Worm (Caenorhabditis elegans): ENCODE data around the gene R07E4.1.

Gene R07E4.1

ce11 chrX:5958815-5959214, at the start of gene R07E4.1:
TSS of gene R07E4.1 (plus strand) at chrX:5959115.
- no peak for TF ChIP-seq skn-1 (tag; optimal IDR thresholded peaks at IDR 0.05)
- no peak for TF ChIP-seq pha-4 (tag; optimal IDR thresholded peaks at IDR 0.05)
- TF ChIP-seq sea-2 (GFP tag; optimal IDR thresholded peaks at IDR 0.05), result no peak
- no peak for TF ChIP-seq ztf-11 (tag; optimal IDR thresholded peaks at IDR 0.05)
- no peak for TF ChIP-seq nhr-12 (tag; optimal IDR thresholded peaks at IDR 0.05)

- TF ChIP-seq nhr-12 (tag; optimal IDR thresholded peaks at IDR 0.05) (no peak), unc-62 (GFP tag; optimal IDR thresholded peaks at IDR 0.05) (no peak), nhr-76 (tag; optimal IDR thresholded peaks at IDR 0.05) (no peak), nfya-1 (tag; optimal IDR thresholded peaks at IDR 0.05; ENCODE audit: insufficient read depth) (no peak), elt-3 (tag; optimal IDR thresholded peaks at IDR 0.05) (no peak)
Measured at ce11 chrX:5917284-5917683, 41.6 kb upstream of the R07E4.1 start, which contains the start of gene Y23B4A.1. TSS of gene Y23B4A.1 (minus strand) at chrX:5917384.

- TF ChIP-seq nfya-1 (tag; optimal IDR thresholded peaks at IDR 0.05; ENCODE audit: insufficient read depth) (no peak), nhr-23 (tag; optimal IDR thresholded peaks at IDR 0.05) (no peak), elt-3 (tag; optimal IDR thresholded peaks at IDR 0.05) (no peak), fkh-2 (tag; optimal IDR thresholded peaks at IDR 0.05) (no peak), aly-2 (tag; optimal IDR thresholded peaks at IDR 0.05) (no peak), ceh-9 (tag; optimal IDR thresholded peaks at IDR 0.05) (no peak), sea-2 (GFP tag; optimal IDR thresholded peaks at IDR 0.05) (no peak), tbx-2 (tag; optimal IDR thresholded peaks at IDR 0.05) (no peak), fos-1 (tag; optimal IDR thresholded peaks at IDR 0.05) (no peak), unc-62 (GFP tag; optimal IDR thresholded peaks at IDR 0.05) (no peak), nhr-11 (tag; optimal IDR thresholded peaks at IDR 0.05) (no peak), ceh-28 (tag; optimal IDR thresholded peaks at IDR 0.05) (no peak), R02D3.7 (tag; optimal IDR thresholded peaks at IDR 0.05) (no peak), skn-1 (tag; optimal IDR thresholded peaks at IDR 0.05) (no peak), nhr-76 (tag; optimal IDR thresholded peaks at IDR 0.05) (no peak), elt-1 (tag; optimal IDR thresholded peaks at IDR 0.05) (no peak), pqm-1 (tag; optimal IDR thresholded peaks at IDR 0.05) (no peak), nhr-25 (tag; optimal IDR thresholded peaks at IDR 0.05) (no peak), mdl-1 (tag; optimal IDR thresholded peaks at IDR 0.05) (no peak), ztf-4 (tag; optimal IDR thresholded peaks at IDR 0.05) (no peak)
Measured at ce11 chrX:5919097-5919496, 39.8 kb upstream of the R07E4.1 start, which contains the start of gene capa-1. TSS of gene capa-1 (plus strand) at chrX:5919397.

ce11 chrX:5923672-5924071, 35.2 kb upstream of the R07E4.1 start:
- TF ChIP-seq nhr-237 (tag; optimal IDR thresholded peaks at IDR 0.05) (no peak), ama-1 (optimal IDR thresholded peaks at IDR 0.05) (no peak), elt-3 (tag; optimal IDR thresholded peaks at IDR 0.05) (no peak), nhr-11 (tag; optimal IDR thresholded peaks at IDR 0.05) (no peak), aly-2 (tag; optimal IDR thresholded peaks at IDR 0.05) (no peak), fos-1 (tag; optimal IDR thresholded peaks at IDR 0.05) (no peak), unc-62 (GFP tag; optimal IDR thresholded peaks at IDR 0.05) (no peak), ceh-9 (tag; optimal IDR thresholded peaks at IDR 0.05) (no peak), nhr-76 (tag; optimal IDR thresholded peaks at IDR 0.05) (no peak), mdl-1 (tag; optimal IDR thresholded peaks at IDR 0.05) (no peak), ztf-4 (tag; optimal IDR thresholded peaks at IDR 0.05) (no peak), nhr-12 (tag; optimal IDR thresholded peaks at IDR 0.05) (no peak), fkh-2 (tag; optimal IDR thresholded peaks at IDR 0.05) (no peak), fkh-10 (GFP tag; optimal IDR thresholded peaks at IDR 0.05) (no peak), nhr-77 (tag; optimal IDR thresholded peaks at IDR 0.05) (no peak), ceh-28 (tag; optimal IDR thresholded peaks at IDR 0.05) (no peak), skn-1 (tag; optimal IDR thresholded peaks at IDR 0.05) (no peak)

- TF ChIP-seq elt-3 (tag; optimal IDR thresholded peaks at IDR 0.05) (no peak), nhr-25 (tag; optimal IDR thresholded peaks at IDR 0.05) (no peak)
Measured at ce11 chrX:5930822-5931221, 28.1 kb upstream of the R07E4.1 start, which contains the start of gene egl-6. TSS of gene egl-6 (plus strand) at chrX:5931122.

- TF ChIP-seq nhr-23 (tag; optimal IDR thresholded peaks at IDR 0.05) (no peak), egl-5 (tag; optimal IDR thresholded peaks at IDR 0.05) (no peak), snpc-4 (tag; optimal IDR thresholded peaks at IDR 0.05) (no peak), nhr-77 (tag; optimal IDR thresholded peaks at IDR 0.05) (no peak), zag-1 (tag; optimal IDR thresholded peaks at IDR 0.05) (no peak), R02D3.7 (tag; optimal IDR thresholded peaks at IDR 0.05) (no peak), nhr-76 (tag; optimal IDR thresholded peaks at IDR 0.05) (no peak), lsy-12 (tag; optimal IDR thresholded peaks at IDR 0.05) (no peak), fkh-10 (GFP tag; optimal IDR thresholded peaks at IDR 0.05) (no peak), mml-1 (tag; optimal IDR thresholded peaks at IDR 0.05) (no peak), unc-39 (tag; optimal IDR thresholded peaks at IDR 0.05) (no peak), ceh-16 (tag; optimal IDR thresholded peaks at IDR 0.05) (no peak), ceh-28 (tag; optimal IDR thresholded peaks at IDR 0.05) (no peak), mdl-1 (tag; optimal IDR thresholded peaks at IDR 0.05) (no peak), eor-1 (tag; optimal IDR thresholded peaks at IDR 0.05) (no peak), ztf-11 (tag; optimal IDR thresholded peaks at IDR 0.05) (no peak), nhr-11 (tag; optimal IDR thresholded peaks at IDR 0.05) (no peak), ZK546.5 (tag; optimal IDR thresholded peaks at IDR 0.05) (no peak), ztf-4 (tag; optimal IDR thresholded peaks at IDR 0.05) (no peak), fkh-2 (tag; optimal IDR thresholded peaks at IDR 0.05) (no peak)
Measured at ce11 chrX:5932923-5933322, 26.0 kb upstream of the R07E4.1 start.

All from whole organism, L3 larva.